Worm (Caenorhabditis elegans) whole organism, young adult: ENCODE measurements around the gene W06D11.3.

Experiments
- F10E7.11 ChIP-seq: sonication (generic microtip); optimal IDR thresholded peaks from 2 replicates; lab custom pipeline; 2017; ENCODE audit warnings: mild to moderate bottlenecking, missing genetic modification characterization, moderate library complexity, missing compliant biosample characterization
- F57A8.1 ChIP-seq: fragments of 200-800 bp; sonication (Bioruptor generic); optimal IDR thresholded peaks from 2 replicates; lab custom pipeline; 2018; ENCODE audit warnings: mild to moderate bottlenecking, missing genetic modification characterization, moderate library complexity, missing compliant biosample characterization
- him-1 ChIP-seq: sonication (generic microtip); optimal IDR thresholded peaks from 2 replicates; lab custom pipeline; 2016; ENCODE audit warnings: missing genotype, missing genetic modification reagents, missing genetic modification characterization, missing compliant biosample characterization
- mcd-1 ChIP-seq: fragments of 200-800 bp; sonication (Bioruptor generic); IDR thresholded peaks from 2 replicates; pipeline ENCODE4 v1.3.6; 2022; ENCODE audit warnings: missing genetic modification reagents, missing genetic modification characterization, missing compliant biosample characterization
- nfya-1 ChIP-seq: sonication (generic microtip); optimal IDR thresholded peaks from 2 replicates; lab custom pipeline; 2017; ENCODE audit warnings: antibody characterized with exemption, missing compliant biosample characterization, missing genetic modification characterization, borderline replicate concordance; ENCODE audit not compliant: insufficient read depth
- nhr-80 ChIP-seq: sonication (generic microtip); optimal IDR thresholded peaks from 2 replicates; lab custom pipeline; 2016; ENCODE audit warnings: missing genetic modification characterization, missing compliant biosample characterization
- pha-4 ChIP-seq: fragments of 150-350 bp; sonication (generic microtip); optimal IDR thresholded peaks from 2 replicates; lab custom pipeline; 2014; ENCODE audit warnings: missing biosample characterization, missing genetic modification reagents, missing genetic modification characterization
- snpc-3.4 ChIP-seq: sonication (generic microtip); optimal IDR thresholded peaks from 2 replicates; lab custom pipeline; 2017; ENCODE audit warnings: missing genetic modification characterization, mild to moderate bottlenecking, missing compliant biosample characterization, antibody characterized with exemption, moderate library complexity, missing genotype, missing genetic modification reagents
- ztf-18 ChIP-seq: sonication (generic microtip); optimal IDR thresholded peaks from 2 replicates; lab custom pipeline; 2016; ENCODE audit warnings: missing genotype, mild to moderate bottlenecking, missing genetic modification characterization, missing compliant biosample characterization

- TF ChIP-seq F57A8.1 (GFP tag; lab: Kevin White, UChicago) (no peak), snpc-3.4 (tag; lab: Kevin White, UChicago) (no peak), F10E7.11 (tag; lab: Kevin White, UChicago) (no peak), him-1 (tag; lab: Kevin White, UChicago) (no peak), nhr-80 (no peak), nfya-1 (tag; lab: Kevin White, UChicago) (no peak), mcd-1 (no peak), ztf-18 (no peak), pha-4 (tag; lab: Kevin White, UChicago) (no peak)
Observed at ce11 chrX:12284161-12284560, 14.3 kb upstream of the W06D11.3 start.
